Worm (Caenorhabditis elegans) whole organism, young adult: ENCODE measurements around the gene melo-3.
A peak's percentile ranks its signal among the peaks of the same experiment; 100 is the strongest.

Experiments
- B0035.1 ChIP-seq: sonication (generic microtip); optimal IDR thresholded peaks from 2 replicates; lab custom pipeline; 2016; ENCODE audit warnings: missing genetic modification characterization, mild to moderate bottlenecking, missing compliant biosample characterization, missing genotype, missing genetic modification reagents
- D2030.7 ChIP-seq: fragments of 200-800 bp; sonication (Bioruptor generic); IDR thresholded peaks from 2 replicates; pipeline ENCODE4 v1.3.6; 2022; ENCODE audit warnings: missing genetic modification reagents, missing genetic modification characterization, missing compliant biosample characterization
- F33H1.4 ChIP-seq: fragments of 200-800 bp; sonication (Bioruptor generic); IDR thresholded peaks from 2 replicates; pipeline ENCODE4 v1.3.6; 2022; ENCODE audit warnings: missing genetic modification reagents, missing genetic modification characterization, missing compliant biosample characterization
- ZK185.1 ChIP-seq: sonication (generic microtip); optimal IDR thresholded peaks from 2 replicates; lab custom pipeline; 2016; ENCODE audit warnings: mild to moderate bottlenecking, missing genetic modification characterization, missing compliant biosample characterization; ENCODE audit not compliant: poor library complexity, severe bottlenecking
- ama-1 ChIP-seq, 3 experiments: fragments of 150-350 bp in 1 of 3; sonication (generic microtip) in 2 of 3; optimal IDR thresholded peaks; 2 replicates each; lab custom pipeline; 2014 to 2018; ENCODE audit warnings: missing biosample characterization in 2 of 3, missing genetic modification characterization in 2 of 3, missing genetic modification reagents in 2 of 3
- cebp-1 ChIP-seq, 2 experiments: fragments of 200-800 bp in 1 of 2; sonication (Bioruptor generic) in 1 of 2; sonication (generic microtip) in 1 of 2; IDR thresholded peaks in 1 of 2; optimal IDR thresholded peaks in 1 of 2; 2 replicates each; pipeline versions ENCODE4 v1.3.6 to Lab custom; 2017 to 2022; ENCODE audit warnings: missing compliant biosample characterization in 2 of 2, missing genetic modification characterization in 2 of 2, mild to moderate bottlenecking in 1 of 2, missing genetic modification reagents in 1 of 2, moderate library complexity in 1 of 2
- cebp-2 ChIP-seq: fragments of 200-800 bp; sonication (Bioruptor generic); IDR thresholded peaks from 2 replicates; pipeline ENCODE4 v1.3.6; 2022; ENCODE audit warnings: missing genetic modification characterization, missing compliant biosample characterization
- ceh-58 ChIP-seq: fragments of 200-800 bp; sonication (Bioruptor generic); IDR thresholded peaks from 2 replicates; pipeline ENCODE4 v1.3.6; 2022; ENCODE audit warnings: missing genetic modification characterization, missing compliant biosample characterization
- dox-1 ChIP-seq: fragments of 200-800 bp; sonication (Bioruptor generic); IDR thresholded peaks from 2 replicates; pipeline ENCODE4 v1.3.6; 2022; ENCODE audit warnings: missing genetic modification reagents, missing genetic modification characterization, missing compliant biosample characterization
- dpl-1 ChIP-seq: fragments of 150-350 bp; optimal IDR thresholded peaks from 2 replicates; lab custom pipeline; 2014; ENCODE audit warnings: missing biosample characterization, missing genetic modification reagents, missing genetic modification characterization
- egrh-3 ChIP-seq: fragments of 200-800 bp; sonication (Bioruptor generic); IDR thresholded peaks from 2 replicates; pipeline ENCODE4 v1.3.6; 2022; ENCODE audit warnings: missing genetic modification reagents, missing genetic modification characterization, missing compliant biosample characterization
- gei-17 ChIP-seq: fragments of 200-800 bp; sonication (Bioruptor generic); optimal IDR thresholded peaks from 2 replicates; lab custom pipeline; 2018; ENCODE audit warnings: mild to moderate bottlenecking, missing genetic modification characterization, missing compliant biosample characterization
- hlh-12 ChIP-seq: sonication (generic microtip); optimal IDR thresholded peaks from 2 replicates; lab custom pipeline; 2016; ENCODE audit warnings: missing genetic modification characterization, missing compliant biosample characterization
- lin-35 ChIP-seq, 3 experiments: fragments of 150-350 bp in 2 of 3; sonication (generic microtip) in 1 of 3; optimal IDR thresholded peaks; 2 replicates each; lab custom pipeline; 2014 to 2018; ENCODE audit warnings: missing biosample characterization in 3 of 3, missing genetic modification characterization in 3 of 3, missing genetic modification reagents in 3 of 3
- lin-40 ChIP-seq: sonication (generic microtip); optimal IDR thresholded peaks from 2 replicates; lab custom pipeline; 2016; ENCODE audit warnings: missing genetic modification characterization, mild to moderate bottlenecking, missing compliant biosample characterization, missing genotype, missing genetic modification reagents
- lir-1 ChIP-seq: fragments of 200-800 bp; sonication (Bioruptor generic); conservative IDR thresholded peaks from 2 replicates; pipeline ENCODE4 v1.3.6; 2022; ENCODE audit warnings: missing genetic modification reagents, missing genetic modification characterization, missing compliant biosample characterization
- lsl-1 ChIP-seq: fragments of 200-800 bp; sonication (Bioruptor generic); optimal IDR thresholded peaks from 2 replicates; lab custom pipeline; 2018; ENCODE audit warnings: mild to moderate bottlenecking, missing genetic modification characterization, moderate library complexity, missing compliant biosample characterization
- madf-6 ChIP-seq: fragments of 200-800 bp; sonication (Bioruptor generic); IDR thresholded peaks from 2 replicates; pipeline ENCODE4 v1.3.6; 2022; ENCODE audit warnings: missing genetic modification reagents, missing genetic modification characterization, missing compliant biosample characterization
- madf-8 ChIP-seq: fragments of 200-800 bp; sonication (Bioruptor generic); conservative IDR thresholded peaks from 2 replicates; pipeline ENCODE4 v1.3.6; 2022; ENCODE audit warnings: missing genetic modification reagents, missing genetic modification characterization, missing compliant biosample characterization
- mcd-1 ChIP-seq: fragments of 200-800 bp; sonication (Bioruptor generic); IDR thresholded peaks from 2 replicates; pipeline ENCODE4 v1.3.6; 2022; ENCODE audit warnings: missing genetic modification reagents, missing genetic modification characterization, missing compliant biosample characterization
- mxl-1 ChIP-seq: sonication (generic microtip); optimal IDR thresholded peaks from 2 replicates; lab custom pipeline; 2016; ENCODE audit warnings: missing genetic modification characterization, missing compliant biosample characterization
- nhr-179 ChIP-seq: sonication (generic microtip); optimal IDR thresholded peaks from 2 replicates; lab custom pipeline; 2016; ENCODE audit warnings: mild to moderate bottlenecking, missing genetic modification characterization, missing compliant biosample characterization
- nhr-80 ChIP-seq: sonication (generic microtip); optimal IDR thresholded peaks from 2 replicates; lab custom pipeline; 2016; ENCODE audit warnings: missing genetic modification characterization, missing compliant biosample characterization
- nhr-90 ChIP-seq: sonication (generic microtip); optimal IDR thresholded peaks from 2 replicates; lab custom pipeline; 2016; ENCODE audit warnings: missing genotype, mild to moderate bottlenecking, missing genetic modification characterization, missing compliant biosample characterization
- snpc-1.3 ChIP-seq: sonication (generic microtip); optimal IDR thresholded peaks from 2 replicates; lab custom pipeline; 2017; ENCODE audit warnings: missing genetic modification characterization, mild to moderate bottlenecking, missing compliant biosample characterization, antibody characterized with exemption, moderate library complexity, missing genotype, missing genetic modification reagents; ENCODE audit not compliant: insufficient read depth
- somi-1 ChIP-seq: fragments of 200-800 bp; sonication (Bioruptor generic); optimal IDR thresholded peaks from 2 replicates; lab custom pipeline; 2018; ENCODE audit warnings: mild to moderate bottlenecking, missing genetic modification characterization, missing compliant biosample characterization
- tlf-1 ChIP-seq: fragments of 200-800 bp; sonication (Bioruptor generic); optimal IDR thresholded peaks from 2 replicates; lab custom pipeline; 2018; ENCODE audit warnings: mild to moderate bottlenecking, missing genetic modification characterization, missing compliant biosample characterization
- unc-130 ChIP-seq: sonication (generic microtip); optimal IDR thresholded peaks from 2 replicates; lab custom pipeline; 2016; ENCODE audit warnings: missing genetic modification reagents, missing genetic modification characterization, missing compliant biosample characterization
- xnd-1 ChIP-seq: sonication (generic microtip); optimal IDR thresholded peaks from 2 replicates; lab custom pipeline; 2016; ENCODE audit warnings: missing genotype, missing genetic modification reagents, missing genetic modification characterization, missing compliant biosample characterization
- zfh-2 ChIP-seq: fragments of 200-800 bp; sonication (Bioruptor generic); conservative IDR thresholded peaks from 2 replicates; pipeline ENCODE4 v1.3.6; 2022; ENCODE audit warnings: missing genetic modification reagents, missing genetic modification characterization, missing compliant biosample characterization
- ztf-18 ChIP-seq: sonication (generic microtip); optimal IDR thresholded peaks from 2 replicates; lab custom pipeline; 2016; ENCODE audit warnings: missing genotype, mild to moderate bottlenecking, missing genetic modification characterization, missing compliant biosample characterization
- ztf-22 ChIP-seq: fragments of 200-800 bp; sonication (Bioruptor generic); optimal IDR thresholded peaks from 2 replicates; lab custom pipeline; 2018; ENCODE audit warnings: mild to moderate bottlenecking, missing genetic modification characterization, moderate library complexity, missing compliant biosample characterization
- ztf-28 ChIP-seq: fragments of 200-800 bp; sonication (Bioruptor generic); IDR thresholded peaks from 2 replicates; pipeline ENCODE4 v1.3.6; 2022; ENCODE audit warnings: missing genetic modification reagents, missing genetic modification characterization, missing compliant biosample characterization

Gene melo-3

ce11 chrV:15068378-15068777 lies 31.7 kb upstream of the melo-3 start, which contains the start of gene dnj-3:
dnj-3 (plus strand) TSS chrV:15068678.
- TF ChIP-seq dpl-1 (GFP tag; lab: Kevin White, UChicago) (no peak), ZK185.1 (no peak), egrh-3 (no peak), nhr-90 (tag; lab: Kevin White, UChicago) (no peak), gei-17 (GFP tag; lab: Kevin White, UChicago) (no peak), lin-40 (tag; lab: Kevin White, UChicago) (no peak), lir-1 (no peak)

DNA sequence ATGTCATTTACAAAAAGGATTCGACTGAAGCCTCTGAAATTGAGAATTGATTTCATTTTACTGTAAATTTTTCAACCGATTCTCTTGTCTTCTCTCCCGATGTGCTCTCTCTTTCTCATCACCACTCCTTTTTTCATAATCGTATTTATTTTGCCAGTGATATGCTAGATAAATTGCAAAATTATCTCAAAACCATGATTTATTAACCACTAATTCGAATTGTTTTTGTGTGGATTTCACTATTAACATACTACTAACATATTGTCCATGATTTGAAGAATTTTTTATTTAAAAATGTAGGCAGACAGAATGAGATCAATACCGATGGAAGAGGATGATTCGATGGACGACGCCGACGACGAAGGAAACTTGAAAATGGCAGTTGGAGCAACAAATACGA lies 30.5 kb upstream of the melo-3 start, which contains the start of gene C25D7.10:
TSS of gene C25D7.10 (plus strand) at position 301 of the 400 bp plus-strand sequence.
- TF ChIP-seq somi-1, result no peak
- no peak for TF ChIP-seq mxl-1 (tag; lab: Kevin White, UChicago)
- no peak for TF ChIP-seq ztf-28 (GFP tag; lab: Robert Waterston, UW)
- TF ChIP-seq B0035.1 (tag; lab: Kevin White, UChicago), result no peak
- TF ChIP-seq ama-1 (optimal IDR thresholded peaks at IDR 0.05; lab: Kevin White, UChicago), result no peak
- TF ChIP-seq ama-1 (GFP tag; optimal IDR thresholded peaks at IDR 0.05; lab: Kevin White, UChicago), result no peak
- 0 out of 2 replicates have a peak, but pooled peaks have one; percentile 65 for TF ChIP-seq cebp-2 (GFP tag; lab: Robert Waterston, UW)
- TF ChIP-seq nhr-80, result no peak
- 0 out of 2 replicates have a peak, but pooled peaks have one; percentile 23 for TF ChIP-seq madf-6 (GFP tag; lab: Robert Waterston, UW)

DNA sequence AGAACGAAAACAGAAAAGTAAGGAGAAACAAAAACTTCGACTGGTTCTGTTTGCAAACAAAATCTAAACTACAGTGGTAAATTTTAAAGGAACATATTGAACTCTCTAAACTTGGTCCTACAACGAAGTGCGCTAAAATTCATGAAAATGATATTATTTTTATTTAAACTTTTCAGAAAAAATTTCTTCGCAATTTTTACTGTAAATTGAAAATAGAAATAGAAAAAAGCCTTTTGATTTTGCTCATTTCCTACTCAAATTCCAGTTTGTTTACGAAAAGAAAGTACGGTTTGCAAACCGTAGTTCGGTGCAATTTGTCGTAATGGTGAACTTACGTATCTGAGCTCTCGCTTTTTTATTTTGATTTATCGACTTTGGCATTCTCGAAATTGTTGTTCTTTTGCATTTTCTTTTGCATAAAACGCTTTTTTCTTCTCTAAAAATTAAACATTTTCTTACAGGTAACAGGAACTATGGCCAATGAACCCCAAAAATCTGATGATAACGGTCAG lies 29.2 kb upstream of the melo-3 start, which contains the start of gene otub-1:
TSS of gene otub-1 (plus strand) at position 462 of the 512 bp plus-strand sequence.
- TF ChIP-seq D2030.7 (peak; percentile 42; the same call in 1 of the 2 replicates), F33H1.4 (peak; percentile 76), ztf-28 (GFP tag; lab: Robert Waterston, UW) (no peak), madf-8 (peak; percentile 25; the same call in 1 of the 2 replicates), unc-130 (peak; percentile 47), tlf-1 (GFP tag; lab: Kevin White, UChicago) (no peak), lsl-1 (GFP tag; lab: Kevin White, UChicago) (peak; percentile 97), xnd-1 (tag; lab: Kevin White, UChicago) (peak; percentile 72)

ce11 chrV:15065068-15065744 lies 28.5 kb upstream of the melo-3 start, which contains the start of gene C25D7.9:
C25D7.9 (plus strand) TSS chrV:15065135.
- TF ChIP-seq egrh-3, result 0 out of 2 replicates have a peak, but pooled peaks have one; percentile 11
- no peak for TF ChIP-seq ztf-22 (GFP tag; lab: Kevin White, UChicago)
- TF ChIP-seq snpc-1.3 (tag; lab: Kevin White, UChicago), result no peak
- peak; percentile 89 for TF ChIP-seq zfh-2
- no peak for TF ChIP-seq B0035.1 (tag; lab: Kevin White, UChicago)
- peak; percentile 42; the same call in 1 of the 2 replicates for TF ChIP-seq mcd-1
- no peak for TF ChIP-seq dpl-1 (GFP tag; lab: Kevin White, UChicago)
- peak; percentile 62 for TF ChIP-seq dox-1 (GFP tag; lab: Robert Waterston, UW)
- TF ChIP-seq lin-35 (GFP tag; optimal IDR thresholded peaks at IDR 0.05; lab: Kevin White, UChicago), result no peak
- TF ChIP-seq ztf-18, result peak; percentile 84
- TF ChIP-seq hlh-12, result no peak
- no peak for TF ChIP-seq nhr-179
- no peak for TF ChIP-seq cebp-1 (GFP tag; IDR thresholded peaks at IDR 0.05; lab: Robert Waterston, UW)
- peak; percentile 22 for TF ChIP-seq cebp-1 (tag; optimal IDR thresholded peaks at IDR 0.05; lab: Kevin White, UChicago)
- TF ChIP-seq ceh-58 (GFP tag; lab: Robert Waterston, UW), result no peak
- TF ChIP-seq, all 124 proteins: peak for 6
